Fruit fly (Drosophila melanogaster) S2 (cell line): ENCODE measurements around the gene CG17350.

Experiments
- CG8478 ChIP-seq: fragments of >200 bp; optimal IDR thresholded peaks from 2 replicates; lab custom pipeline; 2018
- CTCF ChIP-seq, 2 experiments: fragments of >200 bp; optimal IDR thresholded peaks; 2 replicates each; lab custom pipeline; 2018

DNA sequence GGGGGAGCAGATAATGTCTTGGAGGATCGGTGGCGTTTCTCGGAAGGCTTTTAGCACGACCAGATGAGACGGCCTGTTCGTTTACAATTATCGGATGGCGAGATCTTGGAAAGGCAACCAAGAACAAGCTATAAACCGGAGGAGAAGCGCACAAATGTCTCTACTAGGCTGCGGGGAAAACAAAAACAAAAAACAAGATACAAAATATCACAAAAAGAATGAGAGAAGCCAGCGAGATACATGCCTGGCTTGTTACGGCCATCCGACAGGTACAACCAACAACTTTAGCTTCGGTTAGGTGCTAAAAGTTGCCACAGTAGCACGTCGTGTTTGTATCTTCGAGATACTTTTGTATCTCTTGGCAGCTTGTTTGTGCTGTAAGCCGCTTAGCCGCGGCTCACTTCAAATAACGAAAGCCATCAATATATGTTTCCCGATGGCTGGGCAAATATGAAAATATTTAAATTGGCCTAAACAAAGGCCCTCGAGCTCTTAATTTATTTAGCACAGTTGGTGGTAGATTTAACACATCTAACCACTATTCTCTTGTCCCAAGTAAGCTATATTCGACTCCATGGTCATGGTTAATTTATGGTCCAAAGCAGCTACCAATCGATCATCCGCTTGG, 20.8 kb upstream of the CG17350 start:
- TF ChIP-seq CG8478 (lab: Kevin White, UChicago) (no peak), CTCF (optimal IDR thresholded peaks at IDR 0.05; lab: Kevin White, UChicago) (no peak)
